Worm (Caenorhabditis elegans) whole organism, L4 larva: ENCODE data around the gene C45B2.3.

ENCODE experiments used
- ama-1 ChIP-seq: fragments of 150-350 bp; optimal IDR thresholded peaks from 2 replicates; lab custom pipeline; 2014; ENCODE audit warnings: inconsistent platforms, mixed read lengths
- ceh-20 ChIP-seq: fragments of 200-800 bp; sonication (Bioruptor generic); IDR thresholded peaks from 2 replicates; pipeline ENCODE4 v1.3.6; 2022; ENCODE audit warnings: missing genetic modification reagents, missing genetic modification characterization, missing compliant biosample characterization
- ctbp-1 ChIP-seq: fragments of 200-800 bp; sonication (Bioruptor generic); IDR thresholded peaks from 2 replicates; pipeline ENCODE4 v1.3.6; 2022; ENCODE audit warnings: missing genetic modification reagents, missing genetic modification characterization, missing compliant biosample characterization
- dpl-1 ChIP-seq: fragments of 150-350 bp; optimal IDR thresholded peaks from 2 replicates; lab custom pipeline; 2014; ENCODE audit warnings: missing biosample characterization, missing genetic modification reagents, missing genetic modification characterization
- lin-1 ChIP-seq: fragments of 200-800 bp; sonication (Bioruptor generic); IDR thresholded peaks from 2 replicates; pipeline ENCODE4 v1.3.6; 2022; ENCODE audit warnings: missing genetic modification reagents, missing genetic modification characterization, missing compliant biosample characterization
- mdl-1 ChIP-seq, 2 experiments: fragments of 150-350 bp in 1 of 2; sonication (generic microtip) in 1 of 2; optimal IDR thresholded peaks; 2 replicates each; lab custom pipeline; 2014 to 2017; ENCODE audit warnings: missing biosample characterization in 2 of 2, missing genetic modification characterization in 2 of 2
- nhr-10 ChIP-seq: fragments of 150-350 bp; optimal IDR thresholded peaks from 2 replicates; lab custom pipeline; 2014; ENCODE audit warnings: missing biosample characterization, missing genetic modification characterization
- unc-39 ChIP-seq: sonication (generic microtip); optimal IDR thresholded peaks from 2 replicates; lab custom pipeline; 2017; ENCODE audit warnings: missing biosample characterization, missing genetic modification characterization

ce11 chrX:6084439-6084838 is 1.7 kb downstream of the C45B2.3 start, which contains the start of gene C45B2.2:
- TF ChIP-seq nhr-10 (no peak), ama-1 (lab: Kevin White, UChicago) (no peak), mdl-1 (tag; optimal IDR thresholded peaks at IDR 0.05; lab: Kevin White, UChicago) (no peak), unc-39 (tag; lab: Kevin White, UChicago) (no peak), dpl-1 (GFP tag; lab: Kevin White, UChicago) (no peak), ceh-20 (no peak), ctbp-1 (no peak), lin-1 (no peak)
